Fruit fly (Drosophila melanogaster) whole organism, embryonic: ENCODE results near the gene Tpst.

Experiments
- Asciz ChIP-seq: fragments of 200-800 bp; sonication (Bioruptor generic); optimal IDR thresholded peaks from 2 replicates; lab custom pipeline; 2017; ENCODE audit warnings: missing biosample characterization, mild to moderate bottlenecking, missing genetic modification characterization, missing genetic modification reagents
- Awh ChIP-seq: fragments of 200-800 bp; sonication (Bioruptor generic); IDR thresholded peaks from 2 replicates; pipeline ENCODE4, ENCODE4 v1.3.6; 2022; ENCODE audit warnings: missing biosample characterization, missing genetic modification characterization
- CG10431 ChIP-seq: fragments of 200-800 bp; sonication (Bioruptor generic); optimal IDR thresholded peaks from 3 replicates; lab custom pipeline; 2018; ENCODE audit warnings: missing biosample characterization, mild to moderate bottlenecking, missing genetic modification characterization
- CG10565 ChIP-seq: fragments of 200-800 bp; sonication (Bioruptor generic); optimal IDR thresholded peaks from 3 replicates; lab custom pipeline; 2016; ENCODE audit warnings: missing biosample characterization, mild to moderate bottlenecking, missing genetic modification characterization
- CG10979 ChIP-seq: fragments of 200-800 bp; sonication (Bioruptor generic); optimal IDR thresholded peaks from 2 replicates; lab custom pipeline; 2018; ENCODE audit warnings: missing biosample characterization, mild to moderate bottlenecking, missing genetic modification characterization, moderate library complexity
- CG11398 ChIP-seq: fragments of 200-800 bp; sonication (Bioruptor generic); optimal IDR thresholded peaks from 2 replicates; lab custom pipeline; 2016; ENCODE audit warnings: missing biosample characterization, missing genetic modification characterization
- CG12391 ChIP-seq: fragments of 200-800 bp; sonication (Bioruptor generic); optimal IDR thresholded peaks from 3 replicates; lab custom pipeline; 2018; ENCODE audit warnings: missing biosample characterization, mild to moderate bottlenecking, missing genetic modification characterization, moderate library complexity
- CG14667 ChIP-seq: fragments of 200-800 bp; sonication (Bioruptor generic); IDR thresholded peaks from 2 replicates; pipeline ENCODE4 v1.3.6; 2022; ENCODE audit warnings: missing biosample characterization, missing genetic modification characterization
- CG1647 ChIP-seq: fragments of 200-800 bp; sonication (Bioruptor generic); optimal IDR thresholded peaks from 3 replicates; lab custom pipeline; 2016; ENCODE audit warnings: missing biosample characterization, missing genetic modification characterization
- CG16779 ChIP-seq: fragments of 200-800 bp; sonication (Bioruptor generic); IDR thresholded peaks from 2 replicates; pipeline ENCODE4 v1.3.6; 2022; ENCODE audit warnings: missing biosample characterization, missing genetic modification characterization
- CG16813 ChIP-seq: fragments of 200-800 bp; sonication (Bioruptor generic); IDR thresholded peaks from 3 replicates; pipeline ENCODE4 v1.3.6; 2022; ENCODE audit warnings: missing biosample characterization, missing genetic modification characterization; ENCODE audit not compliant: partially characterized antibody
- CG17568 ChIP-seq: fragments of 200-800 bp; sonication (Bioruptor generic); optimal IDR thresholded peaks from 2 replicates; lab custom pipeline; 2018; ENCODE audit warnings: missing biosample characterization, mild to moderate bottlenecking, missing genetic modification characterization, moderate library complexity
- CG18619 ChIP-seq: fragments of 200-800 bp; sonication (Bioruptor generic); optimal IDR thresholded peaks from 3 replicates; lab custom pipeline; 2017; ENCODE audit warnings: missing biosample characterization, mild to moderate bottlenecking, missing genetic modification characterization
- CG2199 ChIP-seq: fragments of 200-800 bp; sonication (Bioruptor generic); IDR thresholded peaks from 3 replicates; pipeline ENCODE4 v1.3.6; 2022; ENCODE audit warnings: missing biosample characterization, missing genetic modification characterization
- CG30403 ChIP-seq: fragments of 200-800 bp; sonication (Bioruptor generic); optimal IDR thresholded peaks from 3 replicates; lab custom pipeline; 2016; ENCODE audit warnings: missing biosample characterization, missing genetic modification characterization
- CG30431 ChIP-seq: fragments of 200-800 bp; sonication (Bioruptor generic); optimal IDR thresholded peaks from 2 replicates; lab custom pipeline; 2017; ENCODE audit warnings: missing biosample characterization, missing genetic modification characterization
- CG34376 ChIP-seq: fragments of 200-800 bp; sonication (Bioruptor generic); optimal IDR thresholded peaks from 2 replicates; lab custom pipeline; 2018; ENCODE audit warnings: missing biosample characterization, mild to moderate bottlenecking, missing genetic modification characterization
- CG4820 ChIP-seq: fragments of 200-800 bp; sonication (Bioruptor generic); optimal IDR thresholded peaks from 3 replicates; lab custom pipeline; 2016; ENCODE audit warnings: missing biosample characterization, missing genetic modification characterization
- CG4854 ChIP-seq: fragments of 200-800 bp; sonication (Bioruptor generic); optimal IDR thresholded peaks from 2 replicates; lab custom pipeline; 2016; ENCODE audit warnings: missing biosample characterization, missing genetic modification characterization, inconsistent platforms
- CG5953 ChIP-seq: fragments of 200-800 bp; sonication (Bioruptor generic); IDR thresholded peaks from 2 replicates; pipeline ENCODE4 v1.3.6; 2022; ENCODE audit warnings: missing biosample characterization, missing genetic modification characterization
- CG7987 ChIP-seq: fragments of 200-800 bp; sonication (Bioruptor generic); optimal IDR thresholded peaks from 2 replicates; lab custom pipeline; 2018; ENCODE audit warnings: missing biosample characterization, mild to moderate bottlenecking, missing genetic modification characterization, moderate library complexity
- CG8290 ChIP-seq, 3 experiments: fragments of 200-800 bp; sonication (Bioruptor generic); optimal IDR thresholded peaks; 2 replicates each; lab custom pipeline; 2016 to 2019; ENCODE audit warnings: missing biosample characterization in 3 of 3, missing genetic modification characterization in 3 of 3, mild to moderate bottlenecking in 2 of 3, moderate library complexity in 1 of 3
- CG9215 ChIP-seq: fragments of 200-800 bp; sonication (Bioruptor generic); IDR thresholded peaks from 2 replicates; pipeline ENCODE4 v1.3.6; 2022; ENCODE audit warnings: missing biosample characterization, missing genetic modification characterization
- CG9932 ChIP-seq: fragments of 200-800 bp; sonication (Bioruptor generic); IDR thresholded peaks from 2 replicates; pipeline ENCODE4 v1.3.6; 2022; ENCODE audit warnings: missing biosample characterization, missing genetic modification characterization
- HLH4C ChIP-seq: fragments of 200-800 bp; sonication (Bioruptor generic); IDR thresholded peaks from 3 replicates; pipeline ENCODE4 v1.3.6; 2022; ENCODE audit warnings: missing biosample characterization, missing genetic modification characterization; ENCODE audit not compliant: partially characterized antibody
- Kr ChIP-seq: fragments of 200-800 bp; sonication (Bioruptor generic); optimal IDR thresholded peaks from 2 replicates; lab custom pipeline; 2017; ENCODE audit warnings: missing biosample characterization, mild to moderate bottlenecking, missing genetic modification characterization
- NFAT ChIP-seq: fragments of 200-800 bp; sonication (Bioruptor generic); IDR thresholded peaks from 2 replicates; pipeline ENCODE4 v1.3.6; 2022; ENCODE audit warnings: missing biosample characterization, missing genetic modification characterization
- NfI ChIP-seq: fragments of 200-800 bp; sonication (Bioruptor generic); optimal IDR thresholded peaks from 3 replicates; lab custom pipeline; 2018; ENCODE audit warnings: missing biosample characterization, mild to moderate bottlenecking, missing genetic modification characterization, moderate library complexity
- Poxn ChIP-seq: fragments of 200-800 bp; sonication (Bioruptor generic); IDR thresholded peaks from 2 replicates; pipeline ENCODE4 v1.3.6; 2022; ENCODE audit warnings: missing biosample characterization, missing genetic modification characterization
- Six4 ChIP-seq: fragments of 200-800 bp; sonication (Bioruptor generic); optimal IDR thresholded peaks from 2 replicates; lab custom pipeline; 2016; ENCODE audit warnings: missing biosample characterization, missing genetic modification characterization
- Xbp1 ChIP-seq: fragments of 200-800 bp; sonication (Bioruptor generic); optimal IDR thresholded peaks from 3 replicates; lab custom pipeline; 2016; ENCODE audit warnings: missing biosample characterization, mild to moderate bottlenecking, missing genetic modification characterization
- YL-1 ChIP-seq: fragments of 200-800 bp; sonication (Bioruptor generic); optimal IDR thresholded peaks from 3 replicates; lab custom pipeline; 2017; ENCODE audit warnings: missing biosample characterization, mild to moderate bottlenecking, missing genetic modification characterization
- ase ChIP-seq: fragments of 200-800 bp; sonication (Bioruptor generic); IDR thresholded peaks from 3 replicates; pipeline ENCODE4 v1.3.6; 2022; ENCODE audit warnings: missing biosample characterization, missing genetic modification characterization
- br ChIP-seq: fragments of >200 bp; optimal IDR thresholded peaks from 2 replicates; lab custom pipeline; 2017
- btn ChIP-seq: fragments of 200-800 bp; sonication (Bioruptor generic); optimal IDR thresholded peaks from 2 replicates; lab custom pipeline; 2016; ENCODE audit warnings: missing biosample characterization, missing genetic modification characterization
- fd64A ChIP-seq: fragments of 200-800 bp; sonication (Bioruptor generic); optimal IDR thresholded peaks from 3 replicates; lab custom pipeline; 2018; ENCODE audit warnings: missing biosample characterization, mild to moderate bottlenecking, missing genetic modification characterization
- grn ChIP-seq: fragments of 200-800 bp; sonication (Bioruptor generic); optimal IDR thresholded peaks from 3 replicates; lab custom pipeline; 2017; ENCODE audit warnings: missing biosample characterization, missing genetic modification characterization
- gsb ChIP-seq: fragments of 200-800 bp; sonication (Bioruptor generic); IDR thresholded peaks from 2 replicates; pipeline ENCODE4 v1.3.6; 2022; ENCODE audit warnings: missing biosample characterization, missing genetic modification characterization
- jigr1 ChIP-seq: fragments of 200-800 bp; sonication (Bioruptor generic); IDR thresholded peaks from 3 replicates; pipeline ENCODE4 v1.3.6; 2022; ENCODE audit warnings: missing biosample characterization, missing genetic modification characterization
- jumu ChIP-seq: fragments of 200-800 bp; sonication (Bioruptor generic); optimal IDR thresholded peaks from 3 replicates; lab custom pipeline; 2016; ENCODE audit warnings: missing biosample characterization, missing genetic modification characterization
- lola ChIP-seq, 3 experiments: fragments of >200 bp in 2 of 3; fragments of 200-800 bp in 1 of 3; sonication (Bioruptor generic) in 1 of 3; optimal IDR thresholded peaks; 2 replicates each; lab custom pipeline; 2017 to 2019; ENCODE audit warnings: missing biosample characterization in 3 of 3, missing genetic modification characterization in 3 of 3, mild to moderate bottlenecking in 1 of 3, moderate library complexity in 1 of 3
- peb ChIP-seq: fragments of 200-800 bp; sonication (Bioruptor generic); IDR thresholded peaks from 2 replicates; pipeline ENCODE4 v1.3.6; 2022; ENCODE audit warnings: missing biosample characterization, missing genetic modification characterization
- pum ChIP-seq: fragments of 200-800 bp; sonication (Bioruptor generic); optimal IDR thresholded peaks from 2 replicates; lab custom pipeline; 2016; ENCODE audit warnings: missing biosample characterization, missing genetic modification characterization
- repo ChIP-seq: fragments of 200-800 bp; sonication (Bioruptor generic); optimal IDR thresholded peaks from 2 replicates; lab custom pipeline; 2016; ENCODE audit warnings: missing biosample characterization, missing genetic modification characterization
- sens ChIP-seq: fragments of 200-800 bp; sonication (Bioruptor generic); peaks from one replicate; lab custom pipeline; 2016; ENCODE audit warnings: missing biosample characterization, missing genetic modification characterization
- slbo ChIP-seq: fragments of 200-800 bp; sonication (Bioruptor generic); IDR thresholded peaks from 2 replicates; pipeline ENCODE4 v1.3.6; 2022; ENCODE audit warnings: missing biosample characterization, missing genetic modification characterization
- sna ChIP-seq: fragments of 200-800 bp; sonication (Bioruptor generic); IDR thresholded peaks from 2 replicates; pipeline ENCODE4 v1.3.6; 2022; ENCODE audit warnings: missing biosample characterization, missing genetic modification characterization; ENCODE audit not compliant: partially characterized antibody
- toy ChIP-seq: fragments of 200-800 bp; sonication (Bioruptor generic); IDR thresholded peaks from 2 replicates; pipeline ENCODE4 v1.3.6; 2022; ENCODE audit warnings: missing biosample characterization, missing genetic modification characterization
- trh ChIP-seq: fragments of 200-800 bp; sonication (Bioruptor generic); optimal IDR thresholded peaks from 2 replicates; lab custom pipeline; 2016; ENCODE audit warnings: missing biosample characterization, missing genetic modification characterization
- vvl ChIP-seq: fragments of 200-800 bp; sonication (Bioruptor generic); IDR thresholded peaks from 2 replicates; pipeline ENCODE4 v1.3.6; 2022; ENCODE audit warnings: missing biosample characterization, missing genetic modification characterization
- wor ChIP-seq: fragments of 200-800 bp; sonication (Bioruptor generic); IDR thresholded peaks from 2 replicates; pipeline ENCODE4 v1.3.6; 2022; ENCODE audit warnings: missing biosample characterization, missing genetic modification characterization
- zen2 ChIP-seq: fragments of 200-800 bp; sonication (Bioruptor generic); IDR thresholded peaks from 3 replicates; pipeline ENCODE4 v1.3.6; 2022; ENCODE audit warnings: missing biosample characterization, missing genetic modification characterization; ENCODE audit not compliant: partially characterized antibody

Tpst gene

dm6 chrX:13570255-13570654, 6.6 kb downstream of the Tpst start (continued):
- TF ChIP-seq CG30431 (GFP tag; lab: Kevin White, UChicago), result no peak
- TF ChIP-seq CG11398 (GFP tag; lab: Kevin White, UChicago), result no peak
- no peak for TF ChIP-seq CG14667 (GFP tag; lab: Robert Waterston, UW)
- no peak for TF ChIP-seq CG17568 (GFP tag; lab: Kevin White, UChicago)
- 0 out of 2 replicates have a peak, but pooled peaks have one; percentile 13 for TF ChIP-seq CG5953 (GFP tag; lab: Robert Waterston, UW)
- peak; percentile 14 for TF ChIP-seq fd64A (GFP tag; lab: Kevin White, UChicago)
- no peak for TF ChIP-seq CG10565 (GFP tag; lab: Kevin White, UChicago)
- no peak for TF ChIP-seq CG12391 (tag; lab: Kevin White, UChicago)
- no peak for TF ChIP-seq ase
- TF ChIP-seq CG2199 (GFP tag; lab: Robert Waterston, UW), result no peak
- peak; percentile 66; the same call in 1 of the 2 replicates for TF ChIP-seq Awh (GFP tag; lab: Robert Waterston, UW)
- peak; percentile 5 for TF ChIP-seq CG7987 (GFP tag; lab: Kevin White, UChicago)
- no peak for TF ChIP-seq CG8290 (GFP tag; optimal IDR thresholded peaks at IDR 0.05; lab: Kevin White, UChicago)
- TF ChIP-seq CG8290 (tag; optimal IDR thresholded peaks at IDR 0.05; lab: Kevin White, UChicago), result peak in 1 of 2 experiments; percentile 63
- no peak for TF ChIP-seq CG30403 (GFP tag; lab: Kevin White, UChicago)
- TF ChIP-seq CG9215 (GFP tag; lab: Robert Waterston, UW), result no peak
- peak; percentile 75 for TF ChIP-seq sens (GFP tag; lab: Kevin White, UChicago)
- no peak for TF ChIP-seq trh
- no peak for TF ChIP-seq lola (GFP tag; optimal IDR thresholded peaks at IDR 0.05; lab: Kevin White, UChicago)
- no peak for TF ChIP-seq pum
- no peak for TF ChIP-seq toy (GFP tag; lab: Robert Waterston, UW)
- no peak for TF ChIP-seq CG10431 (GFP tag; lab: Kevin White, UChicago)
- no peak for TF ChIP-seq Poxn (GFP tag; lab: Robert Waterston, UW)
- TF ChIP-seq NfI, result no peak
- TF ChIP-seq CG18619 (GFP tag; lab: Kevin White, UChicago), result no peak
- no peak for TF ChIP-seq Xbp1 (GFP tag; lab: Kevin White, UChicago)
- no peak for TF ChIP-seq btn
- TF ChIP-seq HLH4C (GFP tag; lab: Robert Waterston, UW), result no peak
- TF ChIP-seq slbo (GFP tag; lab: Robert Waterston, UW), result no peak
- TF ChIP-seq sna (GFP tag; lab: Robert Waterston, UW), result no peak
- TF ChIP-seq jigr1 (GFP tag; lab: Robert Waterston, UW), result no peak
- TF ChIP-seq grn, result no peak
- no peak for TF ChIP-seq CG4854 (GFP tag; lab: Kevin White, UChicago)
- TF ChIP-seq CG1647 (GFP tag; lab: Kevin White, UChicago), result no peak
- TF ChIP-seq NFAT, result no peak
- TF ChIP-seq CG4820 (GFP tag; lab: Kevin White, UChicago), result no peak
- no peak for TF ChIP-seq repo
- no peak for TF ChIP-seq YL-1
- TF ChIP-seq vvl (GFP tag; lab: Robert Waterston, UW), result no peak
- TF ChIP-seq Asciz, result peak; percentile 14
- TF ChIP-seq Six4, result no peak
- TF ChIP-seq CG16779 (GFP tag; lab: Robert Waterston, UW), result no peak
- no peak for TF ChIP-seq jumu (GFP tag; lab: Kevin White, UChicago)
- TF ChIP-seq wor (GFP tag; lab: Robert Waterston, UW), result no peak
- no peak for TF ChIP-seq CG34376 (GFP tag; lab: Kevin White, UChicago)
- TF ChIP-seq CG10979, result no peak
- no peak for TF ChIP-seq gsb (GFP tag; lab: Robert Waterston, UW)
- TF ChIP-seq br (lab: Kevin White, UChicago), result no peak
- no peak for TF ChIP-seq Kr
- no peak for TF ChIP-seq CG9932 (GFP tag; lab: Robert Waterston, UW)
- no peak for TF ChIP-seq zen2 (GFP tag; lab: Robert Waterston, UW)
- TF ChIP-seq CG16813, result no peak
- TF ChIP-seq peb (GFP tag; lab: Robert Waterston, UW), result no peak
